Worm (Caenorhabditis elegans): Measurements from ENCODE around the gene F40H6.5.

- TF ChIP-seq nhr-12 (tag; optimal IDR thresholded peaks at IDR 0.05), result no peak
- no peak for TF ChIP-seq elt-2 (tag; optimal IDR thresholded peaks at IDR 0.05)
- no peak for TF ChIP-seq fkh-10 (GFP tag; optimal IDR thresholded peaks at IDR 0.05)
- no peak for TF ChIP-seq fos-1 (tag; optimal IDR thresholded peaks at IDR 0.05)
- TF ChIP-seq lin-39 (tag; optimal IDR thresholded peaks at IDR 0.05), result no peak
- TF ChIP-seq snpc-4 (tag; optimal IDR thresholded peaks at IDR 0.05), result no peak
- no peak for TF ChIP-seq mep-1 (tag; optimal IDR thresholded peaks at IDR 0.05)
- no peak for TF ChIP-seq lin-13 (GFP tag; optimal IDR thresholded peaks at IDR 0.05)
- TF ChIP-seq ceh-82 (tag; optimal IDR thresholded peaks at IDR 0.05), result no peak
These were observed at the start of gene F40H6.5 for ce11 chrIII:6055706-6056105.

Data from whole organism, L1 larva.